Worm (Caenorhabditis elegans): Measurements from ENCODE around the gene lat-2.

lat-2 gene

ce11 chrII:4324061-4324460, 34.8 kb upstream of the lat-2 start, which contains the start of gene mog-2:
mog-2 (plus strand) TSS chrII:4324361.
- no peak for TF ChIP-seq aly-2 (tag; optimal IDR thresholded peaks at IDR 0.05)
- no peak for TF ChIP-seq zag-1 (tag; optimal IDR thresholded peaks at IDR 0.05)
- no peak for TF ChIP-seq lin-39 (tag; optimal IDR thresholded peaks at IDR 0.05)
- TF ChIP-seq sma-3 (GFP tag; optimal IDR thresholded peaks at IDR 0.05), result no peak
- no peak for TF ChIP-seq gmeb-1 (tag; optimal IDR thresholded peaks at IDR 0.05)
- TF ChIP-seq alr-1 (tag; optimal IDR thresholded peaks at IDR 0.05), result no peak
- TF ChIP-seq nhr-25 (tag; optimal IDR thresholded peaks at IDR 0.05), result no peak
- TF ChIP-seq nhr-23 (tag; optimal IDR thresholded peaks at IDR 0.05), result no peak
- TF ChIP-seq Y55F3AM.14 (GFP tag; optimal IDR thresholded peaks at IDR 0.05), result no peak
- no peak for TF ChIP-seq unc-39 (tag; optimal IDR thresholded peaks at IDR 0.05)
- no peak for TF ChIP-seq C34F6.9 (tag; optimal IDR thresholded peaks at IDR 0.05)
- no peak for TF ChIP-seq nhr-10 (tag; optimal IDR thresholded peaks at IDR 0.05)
- TF ChIP-seq mdl-1 (tag; optimal IDR thresholded peaks at IDR 0.05), result no peak
- no peak for TF ChIP-seq fos-1 (tag; optimal IDR thresholded peaks at IDR 0.05)
- no peak for TF ChIP-seq peb-1 (tag; optimal IDR thresholded peaks at IDR 0.05)

ce11 chrII:4326420-4326819, 32.4 kb upstream of the lat-2 start, which contains the start of gene pfd-2:
pfd-2 (plus strand) TSS chrII:4326720.
- TF ChIP-seq nhr-10 (tag; optimal IDR thresholded peaks at IDR 0.05) (no peak), elt-1 (tag; optimal IDR thresholded peaks at IDR 0.05) (no peak), peb-1 (tag; optimal IDR thresholded peaks at IDR 0.05) (no peak), nhr-25 (tag; optimal IDR thresholded peaks at IDR 0.05) (no peak), nhr-11 (tag; optimal IDR thresholded peaks at IDR 0.05) (no peak), ceh-82 (tag; optimal IDR thresholded peaks at IDR 0.05) (no peak), egl-27 (tag; optimal IDR thresholded peaks at IDR 0.05) (no peak), skn-1 (tag; optimal IDR thresholded peaks at IDR 0.05) (no peak), nhr-237 (tag; optimal IDR thresholded peaks at IDR 0.05) (no peak)

ce11 chrII:4328716-4329115, 30.1 kb upstream of the lat-2 start, which contains the start of gene H20J04.4:
H20J04.4 (plus strand) TSS chrII:4329016.
- TF ChIP-seq zag-1 (tag; optimal IDR thresholded peaks at IDR 0.05), result no peak
- TF ChIP-seq elt-3 (tag; optimal IDR thresholded peaks at IDR 0.05), result no peak
- TF ChIP-seq mab-5 (tag; optimal IDR thresholded peaks at IDR 0.05), result no peak
- TF ChIP-seq Y55F3AM.14 (GFP tag; optimal IDR thresholded peaks at IDR 0.05), result no peak
- no peak for TF ChIP-seq unc-39 (tag; optimal IDR thresholded peaks at IDR 0.05)
- no peak for TF ChIP-seq mbf-1 (tag; optimal IDR thresholded peaks at IDR 0.05)
- no peak for TF ChIP-seq ceh-82 (tag; optimal IDR thresholded peaks at IDR 0.05)
- TF ChIP-seq gmeb-1 (tag; optimal IDR thresholded peaks at IDR 0.05), result no peak
- no peak for TF ChIP-seq lin-11 (tag; optimal IDR thresholded peaks at IDR 0.05)

- TF ChIP-seq lin-39 (tag; optimal IDR thresholded peaks at IDR 0.05), result no peak
- no peak for TF ChIP-seq sma-3 (GFP tag; optimal IDR thresholded peaks at IDR 0.05)
- TF ChIP-seq fos-1 (tag; optimal IDR thresholded peaks at IDR 0.05), result no peak
- no peak for TF ChIP-seq unc-55 (GFP tag; optimal IDR thresholded peaks at IDR 0.05)
- TF ChIP-seq lin-13 (GFP tag; optimal IDR thresholded peaks at IDR 0.05), result no peak
These were observed 24.4 kb upstream of the lat-2 start, which contains the start of gene madf-3 for ce11 chrII:4334448-4334847. madf-3 (plus strand) TSS chrII:4334748.

ce11 chrII:4337731-4338130, 21.1 kb upstream of the lat-2 start:
- TF ChIP-seq Y55F3AM.14 (GFP tag; optimal IDR thresholded peaks at IDR 0.05) (no peak), ZK546.5 (tag; optimal IDR thresholded peaks at IDR 0.05) (no peak)

- no peak for TF ChIP-seq unc-39 (tag; optimal IDR thresholded peaks at IDR 0.05)
- no peak for TF ChIP-seq nhr-21 (tag; optimal IDR thresholded peaks at IDR 0.05)
- TF ChIP-seq snpc-4 (tag; optimal IDR thresholded peaks at IDR 0.05), result no peak
- TF ChIP-seq ceh-82 (tag; optimal IDR thresholded peaks at IDR 0.05), result no peak
- no peak for TF ChIP-seq fos-1 (tag; optimal IDR thresholded peaks at IDR 0.05)
- no peak for TF ChIP-seq elt-3 (tag; optimal IDR thresholded peaks at IDR 0.05)
- TF ChIP-seq lin-39 (tag; optimal IDR thresholded peaks at IDR 0.05), result no peak
- TF ChIP-seq aly-2 (tag; optimal IDR thresholded peaks at IDR 0.05), result no peak
- TF ChIP-seq sma-9 (GFP tag; optimal IDR thresholded peaks at IDR 0.05), result no peak
- TF ChIP-seq sma-9 (tag; optimal IDR thresholded peaks at IDR 0.05), result no peak
- no peak for TF ChIP-seq nhr-77 (tag; optimal IDR thresholded peaks at IDR 0.05)
- no peak for TF ChIP-seq mbf-1 (tag; optimal IDR thresholded peaks at IDR 0.05)
- TF ChIP-seq unc-55 (GFP tag; optimal IDR thresholded peaks at IDR 0.05), result no peak
- no peak for TF ChIP-seq alr-1 (tag; optimal IDR thresholded peaks at IDR 0.05)
- no peak for TF ChIP-seq nhr-25 (tag; optimal IDR thresholded peaks at IDR 0.05)
- no peak for TF ChIP-seq mab-5 (tag; optimal IDR thresholded peaks at IDR 0.05)
- TF ChIP-seq sma-3 (GFP tag; optimal IDR thresholded peaks at IDR 0.05), result no peak
These were observed 19.0 kb upstream of the lat-2 start, which contains the start of gene athp-2 for ce11 chrII:4339882-4340281. athp-2 (plus strand) TSS chrII:4340182.

All from whole organism, L2 larva.